ENCODE assay signal across 5 worm cellular contexts in genomic region chrII:12795188-12795587, ce11.
TF ChIP-seq lines count a peak whose summit lies in the region.

No protein-coding gene starts in this region.

TF ChIP-seq in whole organism, L2 larva, 48 proteins besides CTCF, POLR2A, EP300 and RAD21:
- TF ChIP-seq ztf-4 (tag; optimal IDR thresholded peaks at IDR 0.05; lab: Kevin White, UChicago) (peak; percentile 18), nhr-237 (tag; optimal IDR thresholded peaks at IDR 0.05; lab: Kevin White, UChicago) (no peak)

TF ChIP-seq in whole organism, L3 larva, 47 proteins besides CTCF, POLR2A, EP300 and RAD21:
- TF ChIP-seq tbx-2 (tag; optimal IDR thresholded peaks at IDR 0.05; lab: Kevin White, UChicago) (peak; percentile 3), nhr-28 (tag; optimal IDR thresholded peaks at IDR 0.05; lab: Kevin White, UChicago) (no peak), nhr-43 (tag; optimal IDR thresholded peaks at IDR 0.05; lab: Kevin White, UChicago; ENCODE audit: poor library complexity, severe bottlenecking) (peak; percentile 37), daf-12 (tag; optimal IDR thresholded peaks at IDR 0.05; lab: Kevin White, UChicago) (no peak), lin-15B (tag; optimal IDR thresholded peaks at IDR 0.05; lab: Kevin White, UChicago) (no peak), unc-62 (GFP tag; optimal IDR thresholded peaks at IDR 0.05; lab: Kevin White, UChicago) (no peak), lsy-12 (tag; optimal IDR thresholded peaks at IDR 0.05; lab: Kevin White, UChicago) (peak; percentile 47)
TF ChIP-seq in whole organism, L3 larva: peak in this region for 3.

TF ChIP-seq in whole organism, L4 larva, 104 proteins besides CTCF, POLR2A, EP300 and RAD21 (continues in another document):
- TF ChIP-seq vab-7 (GFP tag; IDR thresholded peaks at IDR 0.05; lab: Robert Waterston, UW) (no peak), nhr-6 (tag; optimal IDR thresholded peaks at IDR 0.05; lab: Kevin White, UChicago) (no peak), saeg-2 (GFP tag; IDR thresholded peaks at IDR 0.05; lab: Robert Waterston, UW) (0 out of 2 replicates have a peak, but pooled peaks have one; percentile 31), ceh-62 (tag; optimal IDR thresholded peaks at IDR 0.05; lab: Kevin White, UChicago) (no peak), T26A8.4 (GFP tag; IDR thresholded peaks at IDR 0.05; lab: Robert Waterston, UW) (peak; percentile 71; the same call in 1 of the 2 replicates), ceh-20 (GFP tag; IDR thresholded peaks at IDR 0.05; lab: Robert Waterston, UW) (no peak), nhr-102 (tag; optimal IDR thresholded peaks at IDR 0.05; lab: Kevin White, UChicago) (no peak), zfp-2 (tag; optimal IDR thresholded peaks at IDR 0.05; lab: Kevin White, UChicago) (no peak), dmd-6 (GFP tag; IDR thresholded peaks at IDR 0.05; lab: Robert Waterston, UW) (no peak), hlh-30 (tag; optimal IDR thresholded peaks at IDR 0.05; lab: Kevin White, UChicago; ENCODE audit: insufficient read depth) (no peak), ztf-11 (tag; optimal IDR thresholded peaks at IDR 0.05; lab: Kevin White, UChicago) (no peak), ceh-82 (tag; optimal IDR thresholded peaks at IDR 0.05; lab: Kevin White, UChicago) (no peak), mep-1 (tag; optimal IDR thresholded peaks at IDR 0.05; lab: Kevin White, UChicago) (peak; percentile 29), D1046.2 (GFP tag; IDR thresholded peaks at IDR 0.05; lab: Robert Waterston, UW) (peak; percentile 49; the same call in 1 of the 2 replicates), lsy-2 (tag; optimal IDR thresholded peaks at IDR 0.05; lab: Kevin White, UChicago) (no peak), F26F4.8 (GFP tag; conservative IDR thresholded peaks at IDR 0.05; lab: Robert Waterston, UW) (0 out of 2 replicates have a peak, but pooled peaks have one; percentile 23), mes-2 (tag; optimal IDR thresholded peaks at IDR 0.05; lab: Kevin White, UChicago; ENCODE audit: poor library complexity, severe bottlenecking) (no peak), lin-38 (GFP tag; IDR thresholded peaks at IDR 0.05; lab: Robert Waterston, UW) (peak; percentile 41), ceh-28 (tag; optimal IDR thresholded peaks at IDR 0.05; lab: Kevin White, UChicago) (no peak), aly-2 (tag; optimal IDR thresholded peaks at IDR 0.05; lab: Kevin White, UChicago) (no peak), nhr-76 (tag; optimal IDR thresholded peaks at IDR 0.05; lab: Kevin White, UChicago) (no peak), ama-1 (optimal IDR thresholded peaks at IDR 0.05; lab: Kevin White, UChicago) (no peak), lin-13 (GFP tag; optimal IDR thresholded peaks at IDR 0.05; lab: Kevin White, UChicago) (no peak), F44E2.7 (GFP tag; IDR thresholded peaks at IDR 0.05; lab: Robert Waterston, UW) (no peak), aha-1 (tag; lab: Kevin White, UChicago) (peak; percentile 87), nhr-42 (GFP tag; IDR thresholded peaks at IDR 0.05; lab: Robert Waterston, UW) (no peak), tra-1 (GFP tag; IDR thresholded peaks at IDR 0.05; lab: Robert Waterston, UW) (no peak), nhr-11 (tag; optimal IDR thresholded peaks at IDR 0.05; lab: Kevin White, UChicago) (no peak)

TF ChIP-seq in whole organism, late embryonic, 69 proteins besides CTCF, POLR2A, EP300 and RAD21:
- TF ChIP-seq hlh-13 (GFP tag; optimal IDR thresholded peaks at IDR 0.05; lab: Kevin White, UChicago) = no peak
- TF ChIP-seq hlh-6 (tag; optimal IDR thresholded peaks at IDR 0.05; lab: Kevin White, UChicago) = peak; percentile 20

TF ChIP-seq in whole organism, young adult, 124 proteins besides CTCF, POLR2A, EP300 and RAD21 (continues in another document):
- TF ChIP-seq xnd-1 (tag; optimal IDR thresholded peaks at IDR 0.05; lab: Kevin White, UChicago) = no peak
- TF ChIP-seq nfya-1 (tag; optimal IDR thresholded peaks at IDR 0.05; lab: Kevin White, UChicago; ENCODE audit: borderline replicate concordance, insufficient read depth) = no peak
- TF ChIP-seq let-607 (tag; optimal IDR thresholded peaks at IDR 0.05; lab: Kevin White, UChicago) = no peak
- no peak; the same call in 1 of the 2 replicates for TF ChIP-seq madf-6 (GFP tag; IDR thresholded peaks at IDR 0.05; lab: Robert Waterston, UW)
- TF ChIP-seq K11D2.4 (GFP tag; IDR thresholded peaks at IDR 0.05; lab: Robert Waterston, UW) = no peak
- no peak for TF ChIP-seq gei-17 (GFP tag; optimal IDR thresholded peaks at IDR 0.05; lab: Kevin White, UChicago)
- 0 out of 2 replicates have a peak, but pooled peaks have one; percentile 76 for TF ChIP-seq F37B4.10 (GFP tag; IDR thresholded peaks at IDR 0.05; lab: Robert Waterston, UW)
- TF ChIP-seq unc-130 (GFP tag; optimal IDR thresholded peaks at IDR 0.05; lab: Kevin White, UChicago) = no peak
- TF ChIP-seq ets-4 (GFP tag; optimal IDR thresholded peaks at IDR 0.05; lab: Kevin White, UChicago) = no peak
- TF ChIP-seq fkh-3 (tag; optimal IDR thresholded peaks at IDR 0.05; lab: Kevin White, UChicago) = no peak
- TF ChIP-seq egl-44 (GFP tag; IDR thresholded peaks at IDR 0.05; lab: Robert Waterston, UW) = no peak
- no peak for TF ChIP-seq lir-1 (GFP tag; conservative IDR thresholded peaks at IDR 0.05; lab: Robert Waterston, UW)
- no peak for TF ChIP-seq F10E7.11 (tag; optimal IDR thresholded peaks at IDR 0.05; lab: Kevin White, UChicago)
- TF ChIP-seq him-1 (tag; optimal IDR thresholded peaks at IDR 0.05; lab: Kevin White, UChicago) = no peak
- no peak for TF ChIP-seq akir-1 (GFP tag; optimal IDR thresholded peaks at IDR 0.05; lab: Kevin White, UChicago)
- TF ChIP-seq T26A5.8 (tag; optimal IDR thresholded peaks at IDR 0.05; lab: Kevin White, UChicago) = no peak
- no peak for TF ChIP-seq nhr-90 (tag; optimal IDR thresholded peaks at IDR 0.05; lab: Kevin White, UChicago)
- TF ChIP-seq ceh-27 (GFP tag; optimal IDR thresholded peaks at IDR 0.05; lab: Kevin White, UChicago) = no peak
- TF ChIP-seq chd-7 (tag; optimal IDR thresholded peaks at IDR 0.05; lab: Kevin White, UChicago) = peak; percentile 19
- TF ChIP-seq B0336.3 (GFP tag; IDR thresholded peaks at IDR 0.05; lab: Robert Waterston, UW) = peak; percentile 63
- no peak for TF ChIP-seq dpl-1 (GFP tag; optimal IDR thresholded peaks at IDR 0.05; lab: Kevin White, UChicago)
- no peak for TF ChIP-seq hsf-1 (GFP tag; IDR thresholded peaks at IDR 0.05; lab: Robert Waterston, UW)
- TF ChIP-seq cebp-1 (GFP tag; IDR thresholded peaks at IDR 0.05; lab: Robert Waterston, UW) = no peak
- peak; percentile 39 for TF ChIP-seq cebp-1 (tag; optimal IDR thresholded peaks at IDR 0.05; lab: Kevin White, UChicago)
- peak; percentile 13 for TF ChIP-seq repo-1 (tag; optimal IDR thresholded peaks at IDR 0.05; lab: Kevin White, UChicago)
- no peak for TF ChIP-seq C06A6.2 (GFP tag; conservative IDR thresholded peaks at IDR 0.05; lab: Robert Waterston, UW)
- no peak for TF ChIP-seq ceh-58 (GFP tag; IDR thresholded peaks at IDR 0.05; lab: Robert Waterston, UW)
- no peak for TF ChIP-seq F49E8.2 (tag; optimal IDR thresholded peaks at IDR 0.05; lab: Kevin White, UChicago; ENCODE audit: insufficient read depth)
- no peak for TF ChIP-seq ceh-79 (tag; optimal IDR thresholded peaks at IDR 0.05; lab: Kevin White, UChicago)
- TF ChIP-seq snpc-3.4 (tag; optimal IDR thresholded peaks at IDR 0.05; lab: Kevin White, UChicago) = no peak
- no peak for TF ChIP-seq ztf-28 (GFP tag; IDR thresholded peaks at IDR 0.05; lab: Robert Waterston, UW)
- TF ChIP-seq madf-3 (GFP tag; IDR thresholded peaks at IDR 0.05; lab: Robert Waterston, UW) = no peak
- no peak for TF ChIP-seq tlf-1 (GFP tag; optimal IDR thresholded peaks at IDR 0.05; lab: Kevin White, UChicago)
- TF ChIP-seq snpc-1.3 (tag; optimal IDR thresholded peaks at IDR 0.05; lab: Kevin White, UChicago; ENCODE audit: insufficient read depth) = no peak
- no peak for TF ChIP-seq B0035.1 (tag; optimal IDR thresholded peaks at IDR 0.05; lab: Kevin White, UChicago)
- no peak for TF ChIP-seq egl-18 (GFP tag; IDR thresholded peaks at IDR 0.05; lab: Robert Waterston, UW)
- no peak for TF ChIP-seq hmg-20 (GFP tag; IDR thresholded peaks at IDR 0.05; lab: Robert Waterston, UW)
- no peak for TF ChIP-seq pha-4 (tag; optimal IDR thresholded peaks at IDR 0.05; lab: Kevin White, UChicago)
- TF ChIP-seq athp-1 (tag; optimal IDR thresholded peaks at IDR 0.05; lab: Kevin White, UChicago) = no peak
- peak; percentile 35 for TF ChIP-seq F52B5.7 (tag; optimal IDR thresholded peaks at IDR 0.05; lab: Kevin White, UChicago)
- TF ChIP-seq sptf-2 (GFP tag; optimal IDR thresholded peaks at IDR 0.05; lab: Kevin White, UChicago) = no peak
- no peak for TF ChIP-seq F22D6.2 (tag; optimal IDR thresholded peaks at IDR 0.05; lab: Kevin White, UChicago)
- TF ChIP-seq aptf-2 (GFP tag; conservative IDR thresholded peaks at IDR 0.05; lab: Robert Waterston, UW) = no peak
- TF ChIP-seq Y95B8A.8 (GFP tag; IDR thresholded peaks at IDR 0.05; lab: Robert Waterston, UW) = no peak
- TF ChIP-seq snpc-4 (GFP tag; optimal IDR thresholded peaks at IDR 0.05; lab: Kevin White, UChicago) = no peak
- no peak for TF ChIP-seq snpc-4 (tag; optimal IDR thresholded peaks at IDR 0.05; lab: Kevin White, UChicago)
- TF ChIP-seq sdz-38 (tag; optimal IDR thresholded peaks at IDR 0.05; lab: Kevin White, UChicago) = no peak
- no peak for TF ChIP-seq dpff-1 (tag; optimal IDR thresholded peaks at IDR 0.05; lab: Kevin White, UChicago)
- TF ChIP-seq mel-28 (tag; optimal IDR thresholded peaks at IDR 0.05; lab: Kevin White, UChicago; ENCODE audit: borderline replicate concordance) = peak; percentile 55
- TF ChIP-seq F57A8.1 (GFP tag; optimal IDR thresholded peaks at IDR 0.05; lab: Kevin White, UChicago) = no peak
- no peak for TF ChIP-seq ceh-91 (GFP tag; IDR thresholded peaks at IDR 0.05; lab: Robert Waterston, UW)
- TF ChIP-seq Y56A3A.18 (GFP tag; IDR thresholded peaks at IDR 0.05; lab: Robert Waterston, UW) = 0 out of 2 replicates have a peak, but pooled peaks have one; percentile 45
- no peak for TF ChIP-seq mes-4 (tag; optimal IDR thresholded peaks at IDR 0.05; lab: Kevin White, UChicago)
- TF ChIP-seq attf-3 (GFP tag; conservative IDR thresholded peaks at IDR 0.05; lab: Robert Waterston, UW) = no peak
- TF ChIP-seq lin-54 (GFP tag; optimal IDR thresholded peaks at IDR 0.05; lab: Kevin White, UChicago) = no peak
- TF ChIP-seq madf-10 (tag; optimal IDR thresholded peaks at IDR 0.05; lab: Kevin White, UChicago) = no peak
- TF ChIP-seq ztf-6 (GFP tag; IDR thresholded peaks at IDR 0.05; lab: Robert Waterston, UW) = no peak
- no peak for TF ChIP-seq ama-1 (optimal IDR thresholded peaks at IDR 0.05; lab: Kevin White, UChicago)
- no peak for TF ChIP-seq ama-1 (GFP tag; optimal IDR thresholded peaks at IDR 0.05; lab: Kevin White, UChicago)
